Fruit fly (Drosophila melanogaster) whole organism, pupa: ENCODE results near the gene CG5665.

Source experiments
- CG14655 ChIP-seq: fragments of 200-800 bp; sonication (Bioruptor generic); optimal IDR thresholded peaks from 3 replicates; lab custom pipeline; 2017; ENCODE audit warnings: mild to moderate bottlenecking, missing biosample characterization, missing genetic modification reagents, missing genetic modification characterization
- Ets98B ChIP-seq: fragments of 200-800 bp; sonication (Bioruptor generic); IDR thresholded peaks from 2 replicates; pipeline ENCODE4 v1.3.6; 2022; ENCODE audit warnings: missing biosample characterization, missing genetic modification characterization

dm6 chr3L:20387038-20387842 is 28.9 kb downstream of the CG5665 start:
- TF ChIP-seq CG14655 (GFP tag; lab: Kevin White, UChicago) = no peak
- TF ChIP-seq Ets98B (GFP tag; lab: Robert Waterston, UW) = no peak
